Fruit fly (Drosophila melanogaster): Measurements from ENCODE around the gene Acp32CD.

The Acp32CD gene

dm6 chr2L:11027213-11027612 lies 11.8 kb downstream of the Acp32CD start:
- TF ChIP-seq insv (optimal IDR thresholded peaks at IDR 0.05) (no peak), h (optimal IDR thresholded peaks at IDR 0.05) (no peak), psq (optimal IDR thresholded peaks at IDR 0.05) (no peak), Sin3A (optimal IDR thresholded peaks at IDR 0.05) (no peak), ttk (optimal IDR thresholded peaks at IDR 0.05) (no peak), Myc (optimal IDR thresholded peaks at IDR 0.05) (no peak)

- TF ChIP-seq Sin3A (optimal IDR thresholded peaks at IDR 0.05) (no peak), ttk (optimal IDR thresholded peaks at IDR 0.05) (no peak), Myc (optimal IDR thresholded peaks at IDR 0.05) (no peak), h (optimal IDR thresholded peaks at IDR 0.05) (no peak), insv (optimal IDR thresholded peaks at IDR 0.05) (no peak), psq (optimal IDR thresholded peaks at IDR 0.05) (no peak)
Observed at dm6 chr2L:11027825-11028496, 12.5 kb downstream of the Acp32CD start.

- TF ChIP-seq psq (optimal IDR thresholded peaks at IDR 0.05) (no peak), insv (optimal IDR thresholded peaks at IDR 0.05) (no peak), Sin3A (optimal IDR thresholded peaks at IDR 0.05) (no peak), Myc (optimal IDR thresholded peaks at IDR 0.05) (no peak), h (optimal IDR thresholded peaks at IDR 0.05) (no peak), ttk (optimal IDR thresholded peaks at IDR 0.05) (no peak)
Observed at dm6 chr2L:11032285-11032970, 17.0 kb downstream of the Acp32CD start.

dm6 chr2L:11034495-11034894 lies 19.1 kb downstream of the Acp32CD start, which contains the start of gene CG18666:
CG18666 (plus strand) TSS chr2L:11034795.
- TF ChIP-seq h (optimal IDR thresholded peaks at IDR 0.05): no peak
- no peak for TF ChIP-seq psq (optimal IDR thresholded peaks at IDR 0.05)
- TF ChIP-seq ttk (optimal IDR thresholded peaks at IDR 0.05): no peak
- TF ChIP-seq insv (optimal IDR thresholded peaks at IDR 0.05): no peak
- no peak for TF ChIP-seq Myc (optimal IDR thresholded peaks at IDR 0.05)
- TF ChIP-seq Sin3A (optimal IDR thresholded peaks at IDR 0.05): no peak

dm6 chr2L:11037583-11038517 lies 22.4 kb downstream of the Acp32CD start:
- TF ChIP-seq Myc (optimal IDR thresholded peaks at IDR 0.05): no peak
- no peak for TF ChIP-seq h (optimal IDR thresholded peaks at IDR 0.05)
- TF ChIP-seq psq (optimal IDR thresholded peaks at IDR 0.05): no peak
- TF ChIP-seq insv (optimal IDR thresholded peaks at IDR 0.05): no peak
- no peak for TF ChIP-seq ttk (optimal IDR thresholded peaks at IDR 0.05)
- TF ChIP-seq Sin3A (optimal IDR thresholded peaks at IDR 0.05): no peak

dm6 chr2L:11038918-11039317 lies 23.5 kb downstream of the Acp32CD start:
- no peak for TF ChIP-seq Sin3A (optimal IDR thresholded peaks at IDR 0.05)
- no peak for TF ChIP-seq h (optimal IDR thresholded peaks at IDR 0.05)
- TF ChIP-seq Myc (optimal IDR thresholded peaks at IDR 0.05): no peak
- TF ChIP-seq psq (optimal IDR thresholded peaks at IDR 0.05): no peak
- no peak for TF ChIP-seq insv (optimal IDR thresholded peaks at IDR 0.05)
- TF ChIP-seq ttk (optimal IDR thresholded peaks at IDR 0.05): no peak

dm6 chr2L:11039548-11040144 lies 24.2 kb downstream of the Acp32CD start:
- no peak for TF ChIP-seq insv (optimal IDR thresholded peaks at IDR 0.05)
- TF ChIP-seq h (optimal IDR thresholded peaks at IDR 0.05): no peak
- no peak for TF ChIP-seq Sin3A (optimal IDR thresholded peaks at IDR 0.05)
- TF ChIP-seq Myc (optimal IDR thresholded peaks at IDR 0.05): no peak
- no peak for TF ChIP-seq ttk (optimal IDR thresholded peaks at IDR 0.05)
- TF ChIP-seq psq (optimal IDR thresholded peaks at IDR 0.05): no peak

dm6 chr2L:11041074-11041473 lies 25.7 kb downstream of the Acp32CD start:
- TF ChIP-seq insv (optimal IDR thresholded peaks at IDR 0.05) (no peak), psq (optimal IDR thresholded peaks at IDR 0.05) (no peak), Sin3A (optimal IDR thresholded peaks at IDR 0.05) (no peak), h (optimal IDR thresholded peaks at IDR 0.05) (no peak), ttk (optimal IDR thresholded peaks at IDR 0.05) (no peak), Myc (optimal IDR thresholded peaks at IDR 0.05) (no peak)

dm6 chr2L:11041785-11042184 lies 26.4 kb downstream of the Acp32CD start:
- TF ChIP-seq Myc (optimal IDR thresholded peaks at IDR 0.05) (no peak), psq (optimal IDR thresholded peaks at IDR 0.05) (no peak), Sin3A (optimal IDR thresholded peaks at IDR 0.05) (no peak), ttk (optimal IDR thresholded peaks at IDR 0.05) (no peak), insv (optimal IDR thresholded peaks at IDR 0.05) (no peak), h (optimal IDR thresholded peaks at IDR 0.05) (no peak)

- TF ChIP-seq Myc (optimal IDR thresholded peaks at IDR 0.05) (no peak), h (optimal IDR thresholded peaks at IDR 0.05) (no peak)
Observed at dm6 chr2L:11044678-11045466, 29.5 kb downstream of the Acp32CD start.

dm6 chr2L:11045467-11045914 lies 30.1 kb downstream of the Acp32CD start:
- TF ChIP-seq insv (optimal IDR thresholded peaks at IDR 0.05) (no peak), psq (optimal IDR thresholded peaks at IDR 0.05) (no peak), Sin3A (optimal IDR thresholded peaks at IDR 0.05) (no peak), h (optimal IDR thresholded peaks at IDR 0.05) (no peak), ttk (optimal IDR thresholded peaks at IDR 0.05) (no peak), Myc (optimal IDR thresholded peaks at IDR 0.05) (no peak)
